Worm (Caenorhabditis elegans) whole organism, L2 larva: Measurements from ENCODE around the gene cutc-1.

ENCODE experiments used
- aly-2 ChIP-seq: fragments of 150-350 bp; optimal IDR thresholded peaks from 2 replicates; lab custom pipeline; 2014; ENCODE audit warnings: missing biosample characterization, missing genetic modification characterization
- ceh-16 ChIP-seq: fragments of 150-350 bp; optimal IDR thresholded peaks from 2 replicates; lab custom pipeline; 2014; ENCODE audit warnings: missing biosample characterization, missing genetic modification characterization
- dmd-4 ChIP-seq: sonication (generic microtip); optimal IDR thresholded peaks from 2 replicates; lab custom pipeline; 2017; ENCODE audit warnings: missing biosample characterization, missing genetic modification characterization
- elt-1 ChIP-seq: fragments of 150-350 bp; optimal IDR thresholded peaks from 2 replicates; lab custom pipeline; 2014; ENCODE audit warnings: missing biosample characterization, missing genetic modification characterization
- mdl-1 ChIP-seq, 2 experiments: fragments of 150-350 bp in 1 of 2; sonication (generic microtip) in 1 of 2; optimal IDR thresholded peaks; 2 replicates each; lab custom pipeline; 2017; ENCODE audit warnings: missing biosample characterization in 2 of 2, missing genetic modification characterization in 2 of 2
- nhr-237 ChIP-seq: fragments of 150-350 bp; optimal IDR thresholded peaks from 2 replicates; lab custom pipeline; 2014; ENCODE audit warnings: missing biosample characterization, missing genetic modification characterization
- unc-39 ChIP-seq: fragments of 150-350 bp; optimal IDR thresholded peaks from 2 replicates; lab custom pipeline; 2014; ENCODE audit warnings: missing biosample characterization, missing genetic modification characterization
- zag-1 ChIP-seq: fragments of 150-350 bp; optimal IDR thresholded peaks from 2 replicates; lab custom pipeline; 2014; ENCODE audit warnings: missing biosample characterization, missing genetic modification characterization

- TF ChIP-seq unc-39, result no peak
- TF ChIP-seq aly-2 (tag; lab: Kevin White, UChicago), result no peak
- TF ChIP-seq nhr-237, result no peak
- TF ChIP-seq elt-1 (tag; lab: Kevin White, UChicago), result no peak
- no peak for TF ChIP-seq mdl-1 (tag; optimal IDR thresholded peaks at IDR 0.05; lab: Kevin White, UChicago)
- TF ChIP-seq dmd-4 (tag; lab: Kevin White, UChicago), result no peak
- no peak for TF ChIP-seq zag-1 (tag; lab: Kevin White, UChicago)
- no peak for TF ChIP-seq ceh-16 (tag; lab: Kevin White, UChicago)
Observed at ce11 chrIII:8389539-8389938, 13.9 kb downstream of the cutc-1 start, which contains the start of gene ZK353.4.
